Worm (Caenorhabditis elegans) whole organism, L4/young adult: ENCODE data around the gene skr-17.
A peak's percentile ranks its signal among the peaks of the same experiment; 100 is the strongest.

Experiments used
- W03F9.2 ChIP-seq: fragments of 150-350 bp; optimal IDR thresholded peaks from 2 replicates; lab custom pipeline; 2014; ENCODE audit warnings: missing biosample characterization, missing genetic modification characterization
- dao-5 ChIP-seq: sonication (generic microtip); optimal IDR thresholded peaks from 2 replicates; lab custom pipeline; 2016; ENCODE audit warnings: missing genotype, missing genetic modification characterization, moderate library complexity, missing compliant biosample characterization
- him-1 ChIP-seq: sonication (generic microtip); optimal IDR thresholded peaks from 2 replicates; lab custom pipeline; 2016; ENCODE audit warnings: missing genotype, missing genetic modification reagents, missing genetic modification characterization, missing compliant biosample characterization

DNA sequence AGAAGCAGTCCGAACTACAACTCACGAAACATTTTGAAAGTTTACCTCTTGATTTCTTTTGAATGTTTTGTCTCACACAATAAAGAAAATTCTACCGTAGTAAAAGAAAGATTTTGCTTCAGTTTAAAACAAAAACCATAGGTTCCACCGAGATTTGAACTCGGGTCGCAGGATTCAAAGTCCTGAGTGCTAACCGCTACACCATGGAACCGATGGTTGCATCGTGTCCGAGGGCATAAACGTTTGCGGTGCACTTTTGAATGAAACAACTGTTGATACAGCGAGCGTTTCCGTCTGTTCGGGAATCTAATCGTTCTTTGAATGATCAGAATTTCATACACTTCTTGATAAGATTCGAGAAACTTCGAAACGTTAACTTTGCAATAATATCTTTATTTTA lies 26.5 kb upstream of the skr-17 start:
- TF ChIP-seq W03F9.2 (tag; lab: Kevin White, UChicago) (peak; percentile 32), him-1 (tag; lab: Kevin White, UChicago) (no peak), dao-5 (tag; lab: Kevin White, UChicago) (peak; percentile 38)
